Worm (Caenorhabditis elegans) whole organism, L3 larva: Measurements from ENCODE around the gene pmp-4.

ENCODE experiments used
- R02D3.7 ChIP-seq: fragments of 150-350 bp; optimal IDR thresholded peaks from 2 replicates; lab custom pipeline; 2014; ENCODE audit warnings: missing biosample characterization, missing genetic modification characterization
- ama-1 ChIP-seq: fragments of 150-350 bp; optimal IDR thresholded peaks from 2 replicates; lab custom pipeline; 2018
- ceh-16 ChIP-seq: sonication (generic microtip); optimal IDR thresholded peaks from 2 replicates; lab custom pipeline; 2017; ENCODE audit warnings: missing biosample characterization, missing genetic modification characterization
- ceh-28 ChIP-seq: fragments of 150-350 bp; optimal IDR thresholded peaks from 2 replicates; lab custom pipeline; 2014; ENCODE audit warnings: missing biosample characterization, missing genetic modification reagents, missing genetic modification characterization
- ceh-9 ChIP-seq: sonication (generic microtip); optimal IDR thresholded peaks from 2 replicates; lab custom pipeline; 2018; ENCODE audit warnings: missing biosample characterization, missing genetic modification characterization
- egl-5 ChIP-seq: fragments of 150-350 bp; optimal IDR thresholded peaks from 2 replicates; lab custom pipeline; 2017; ENCODE audit warnings: missing biosample characterization, missing genetic modification reagents, missing genetic modification characterization, inconsistent platforms
- elt-1 ChIP-seq: fragments of 150-350 bp; optimal IDR thresholded peaks from 2 replicates; lab custom pipeline; 2014; ENCODE audit warnings: missing biosample characterization, missing genetic modification characterization
- elt-2 ChIP-seq: sonication (generic microtip); optimal IDR thresholded peaks from 2 replicates; lab custom pipeline; 2016; ENCODE audit warnings: missing genetic modification reagents, mild to moderate bottlenecking, missing genetic modification characterization, missing compliant biosample characterization
- fkh-10 ChIP-seq: sonication (generic microtip); optimal IDR thresholded peaks from 2 replicates; lab custom pipeline; 2017; ENCODE audit warnings: missing biosample characterization, missing genetic modification reagents, missing genetic modification characterization
- fkh-2 ChIP-seq: fragments of 150-350 bp; optimal IDR thresholded peaks from 2 replicates; lab custom pipeline; 2014; ENCODE audit warnings: missing biosample characterization, missing genetic modification reagents, missing genetic modification characterization
- hmg-11 ChIP-seq: sonication (generic microtip); optimal IDR thresholded peaks from 2 replicates; lab custom pipeline; 2016; ENCODE audit warnings: missing genetic modification characterization, missing compliant biosample characterization
- jun-1 ChIP-seq: fragments of 150-350 bp; optimal IDR thresholded peaks from 2 replicates; lab custom pipeline; 2014; ENCODE audit warnings: missing biosample characterization, missing genetic modification reagents, missing genetic modification characterization
- lin-15B ChIP-seq: fragments of 150-350 bp; optimal IDR thresholded peaks from 2 replicates; lab custom pipeline; 2014; ENCODE audit warnings: missing biosample characterization, missing genetic modification characterization
- lin-39 ChIP-seq: fragments of 150-350 bp; optimal IDR thresholded peaks from 2 replicates; lab custom pipeline; 2018; ENCODE audit warnings: missing biosample characterization, missing genetic modification reagents, missing genetic modification characterization
- lsy-12 ChIP-seq: sonication (generic microtip); optimal IDR thresholded peaks from 2 replicates; lab custom pipeline; 2016; ENCODE audit warnings: mild to moderate bottlenecking, missing genetic modification characterization, missing compliant biosample characterization
- nfya-1 ChIP-seq: sonication (generic microtip); optimal IDR thresholded peaks from 2 replicates; lab custom pipeline; 2017; ENCODE audit warnings: missing genetic modification characterization, mild to moderate bottlenecking, missing compliant biosample characterization, antibody characterized with exemption, moderate library complexity; ENCODE audit not compliant: insufficient read depth
- nhr-12 ChIP-seq: fragments of 150-350 bp; optimal IDR thresholded peaks from 2 replicates; lab custom pipeline; 2014; ENCODE audit warnings: missing biosample characterization, missing genetic modification characterization
- nhr-23 ChIP-seq: fragments of 150-350 bp; optimal IDR thresholded peaks from 2 replicates; lab custom pipeline; 2014; ENCODE audit warnings: missing biosample characterization, missing genetic modification reagents, missing genetic modification characterization
- nhr-237 ChIP-seq: fragments of 150-350 bp; optimal IDR thresholded peaks from 2 replicates; lab custom pipeline; 2014; ENCODE audit warnings: missing biosample characterization, missing genetic modification characterization
- nhr-43 ChIP-seq: sonication (generic microtip); optimal IDR thresholded peaks from 2 replicates; lab custom pipeline; 2016; ENCODE audit warnings: mild to moderate bottlenecking, missing genetic modification characterization, missing compliant biosample characterization; ENCODE audit not compliant: poor library complexity, severe bottlenecking
- nhr-67 ChIP-seq: fragments of 150-350 bp; optimal IDR thresholded peaks from 2 replicates; lab custom pipeline; 2014; ENCODE audit warnings: missing biosample characterization, missing genetic modification characterization
- nhr-76 ChIP-seq: fragments of 150-350 bp; sonication (generic microtip); optimal IDR thresholded peaks from 5 replicates; lab custom pipeline; 2014; ENCODE audit warnings: missing biosample characterization, missing genetic modification characterization
- nhr-77 ChIP-seq: fragments of 150-350 bp; optimal IDR thresholded peaks from 2 replicates; lab custom pipeline; 2014; ENCODE audit warnings: missing biosample characterization, missing genetic modification characterization
- pha-4 ChIP-seq: fragments of 150-350 bp; optimal IDR thresholded peaks from 2 replicates; lab custom pipeline; 2014; ENCODE audit warnings: missing biosample characterization, missing genetic modification reagents, missing genetic modification characterization
- pqm-1 ChIP-seq: fragments of 150-350 bp; optimal IDR thresholded peaks from 2 replicates; lab custom pipeline; 2017; ENCODE audit warnings: missing biosample characterization, missing genetic modification characterization, inconsistent platforms
- sea-2 ChIP-seq: fragments of 150-350 bp; sonication (generic microtip); optimal IDR thresholded peaks from 4 replicates; lab custom pipeline; 2014; ENCODE audit warnings: missing biosample characterization, missing genetic modification reagents, missing genetic modification characterization
- skn-1 ChIP-seq: fragments of 150-350 bp; optimal IDR thresholded peaks from 2 replicates; lab custom pipeline; 2014; ENCODE audit warnings: missing biosample characterization, missing genetic modification characterization
- snpc-4 ChIP-seq: fragments of 150-350 bp; optimal IDR thresholded peaks from 2 replicates; lab custom pipeline; 2014; ENCODE audit warnings: missing biosample characterization, missing genetic modification characterization
- tbx-2 ChIP-seq: sonication (generic microtip); optimal IDR thresholded peaks from 2 replicates; lab custom pipeline; 2016; ENCODE audit warnings: mild to moderate bottlenecking, missing genetic modification characterization, missing compliant biosample characterization
- unc-39 ChIP-seq: sonication (generic microtip); optimal IDR thresholded peaks from 4 replicates; lab custom pipeline; 2017; ENCODE audit warnings: missing biosample characterization, missing genetic modification characterization
- unc-62 ChIP-seq: fragments of 150-350 bp; sonication (generic microtip); optimal IDR thresholded peaks from 4 replicates; lab custom pipeline; 2014; ENCODE audit warnings: missing biosample characterization, missing genetic modification reagents, missing genetic modification characterization
- zag-1 ChIP-seq: fragments of 150-350 bp; optimal IDR thresholded peaks from 2 replicates; lab custom pipeline; 2014; ENCODE audit warnings: missing biosample characterization, missing genetic modification characterization
- ztf-11 ChIP-seq: fragments of 150-350 bp; optimal IDR thresholded peaks from 2 replicates; lab custom pipeline; 2014; ENCODE audit warnings: missing biosample characterization, missing genetic modification characterization
- ztf-4 ChIP-seq: fragments of 150-350 bp; optimal IDR thresholded peaks from 2 replicates; lab custom pipeline; 2014; ENCODE audit warnings: missing biosample characterization, missing genetic modification characterization

The pmp-4 gene

DNA sequence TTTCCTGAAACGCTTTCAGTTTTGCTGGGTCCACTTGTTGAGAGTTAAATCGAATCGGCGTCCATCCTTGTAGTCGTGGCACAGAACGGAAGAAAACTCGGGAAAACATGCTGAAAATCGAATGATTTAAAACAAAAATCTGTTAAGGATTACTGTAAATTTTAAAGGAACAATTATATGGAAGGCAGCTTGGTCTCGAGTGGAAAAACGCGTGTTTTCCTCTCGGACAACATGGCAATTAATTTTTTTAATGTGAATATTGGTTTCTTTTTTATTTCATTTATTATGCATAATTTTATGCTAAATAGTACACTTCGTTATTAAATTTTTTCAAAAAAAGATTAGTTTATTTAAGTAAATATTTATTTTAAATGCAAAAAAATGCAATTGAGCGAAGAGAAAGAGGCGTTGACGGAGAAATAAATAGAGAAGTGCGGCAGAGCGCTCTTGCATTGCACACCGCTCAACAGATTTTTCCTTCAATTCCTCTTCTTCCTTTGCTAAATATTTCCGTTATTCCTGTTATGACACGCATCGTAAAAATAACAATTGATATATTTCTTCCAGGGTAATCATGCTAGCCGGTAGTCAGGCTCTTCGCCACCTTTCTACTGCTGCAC lies 25.3 kb downstream of the pmp-4 start, which contains the start of the genes C30H6.9 and dlat-2:
TSS of gene C30H6.9 (minus strand) at position 110 of the 620 bp plus-strand sequence.
TSS of gene dlat-2 (plus strand) at position 566 of the 620 bp plus-strand sequence.
- TF ChIP-seq nhr-12 (tag; lab: Kevin White, UChicago) (no peak), ceh-9 (no peak), nhr-77 (tag; lab: Kevin White, UChicago) (no peak), nfya-1 (peak; percentile 24), tbx-2 (tag; lab: Kevin White, UChicago) (no peak), ceh-16 (no peak), hmg-11 (tag; lab: Kevin White, UChicago) (peak; percentile 24), skn-1 (tag; lab: Kevin White, UChicago) (no peak), sea-2 (GFP tag; lab: Kevin White, UChicago) (no peak), elt-1 (tag; lab: Kevin White, UChicago) (no peak), elt-2 (tag; lab: Kevin White, UChicago) (peak; percentile 8), fkh-2 (no peak), unc-62 (GFP tag; lab: Kevin White, UChicago) (no peak), snpc-4 (tag; lab: Kevin White, UChicago) (peak; percentile 43), lin-15B (peak; percentile 71), R02D3.7 (tag; lab: Kevin White, UChicago) (no peak), pha-4 (tag; lab: Kevin White, UChicago) (peak; percentile 94)

DNA sequence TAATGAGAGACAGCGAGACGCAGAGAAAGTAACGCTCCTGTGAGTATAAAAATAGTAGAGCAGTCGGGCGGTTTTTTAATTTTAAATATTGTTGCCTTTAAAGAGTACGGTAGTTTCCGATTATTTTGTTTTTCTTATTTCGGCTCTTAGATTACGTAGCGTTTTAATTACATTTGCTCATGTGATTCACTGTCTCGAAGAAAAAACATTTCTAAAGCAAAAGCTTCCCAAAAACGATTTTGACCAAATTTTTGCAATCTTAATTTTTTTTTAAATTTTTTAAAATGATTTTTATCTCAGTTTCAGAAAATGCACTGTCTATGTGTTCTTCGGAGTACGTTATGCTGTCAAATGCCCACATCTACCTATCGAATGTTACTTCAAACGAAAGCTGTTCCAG lies 29.3 kb downstream of the pmp-4 start, which contains the start of gene haf-1:
TSS of gene haf-1 (plus strand) at position 301 of the 400 bp plus-strand sequence.
- TF ChIP-seq pqm-1 (tag; lab: Kevin White, UChicago) (peak; percentile 45), sea-2 (GFP tag; lab: Kevin White, UChicago) (no peak), nhr-77 (tag; lab: Kevin White, UChicago) (no peak), snpc-4 (tag; lab: Kevin White, UChicago) (no peak), unc-39 (tag; lab: Kevin White, UChicago) (no peak), fkh-10 (no peak), nhr-237 (tag; lab: Kevin White, UChicago) (no peak), pha-4 (tag; lab: Kevin White, UChicago) (peak; percentile 43), nhr-43 (tag; lab: Kevin White, UChicago) (no peak), elt-1 (tag; lab: Kevin White, UChicago) (no peak), ceh-9 (no peak)

DNA sequence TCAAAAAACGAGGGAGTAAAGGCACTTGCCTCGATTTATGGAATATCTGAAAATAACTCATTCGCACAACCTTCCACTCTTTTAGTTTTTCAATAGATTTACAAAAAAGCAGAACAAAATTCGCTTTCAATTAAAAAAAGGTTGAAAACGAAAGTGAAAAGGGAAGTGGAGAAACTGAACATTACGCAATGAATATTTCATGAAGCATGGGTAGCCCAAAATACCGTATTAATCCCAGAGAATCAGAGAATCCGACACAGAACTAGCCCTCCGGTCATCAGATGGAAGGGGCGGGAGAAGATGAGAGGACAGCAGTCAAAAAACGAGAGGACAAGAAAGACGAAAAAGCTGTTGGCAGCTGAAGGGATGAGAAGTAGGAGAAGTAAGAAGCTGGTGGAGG lies 34.0 kb downstream of the pmp-4 start, which contains the start of gene C30H6.5:
TSS of gene C30H6.5 (plus strand) at position 301 of the 400 bp plus-strand sequence.
- no peak for TF ChIP-seq nhr-23 (tag; lab: Kevin White, UChicago)
- TF ChIP-seq unc-39 (tag; lab: Kevin White, UChicago) = no peak
- TF ChIP-seq fkh-10 = no peak
- no peak for TF ChIP-seq hmg-11 (tag; lab: Kevin White, UChicago)
- TF ChIP-seq ceh-28 = no peak
- no peak for TF ChIP-seq nhr-76 (tag; lab: Kevin White, UChicago)
- TF ChIP-seq jun-1 (tag; lab: Kevin White, UChicago) = no peak
- TF ChIP-seq unc-62 (GFP tag; lab: Kevin White, UChicago) = no peak
- no peak for TF ChIP-seq ceh-16
- TF ChIP-seq pha-4 (tag; lab: Kevin White, UChicago) = no peak
- no peak for TF ChIP-seq ztf-11 (tag; lab: Kevin White, UChicago)

DNA sequence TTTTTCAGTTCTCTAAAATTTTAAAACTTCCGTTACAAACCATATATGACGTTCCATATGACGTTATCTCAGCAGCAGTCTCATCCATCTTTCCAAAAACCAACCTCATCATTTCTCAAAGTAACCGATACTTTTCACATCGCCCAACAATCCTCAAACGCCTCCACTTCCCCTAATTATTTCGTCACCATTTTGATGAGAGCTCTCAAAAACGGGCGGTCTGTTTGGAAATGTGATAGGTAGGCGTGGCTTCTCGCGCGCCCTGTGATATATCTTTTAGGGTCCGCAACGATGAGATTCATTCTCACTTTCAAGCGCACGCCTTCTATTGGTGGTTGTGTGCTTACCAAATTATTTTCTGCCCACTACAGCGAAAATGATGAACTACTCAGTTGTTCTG lies 37.1 kb downstream of the pmp-4 start, which contains the start of gene trh-1:
TSS of gene trh-1 (plus strand) at position 301 of the 400 bp plus-strand sequence.
- no peak for TF ChIP-seq egl-5 (tag; lab: Kevin White, UChicago)
- TF ChIP-seq nhr-12 (tag; lab: Kevin White, UChicago) = no peak
- TF ChIP-seq ceh-9 = no peak
- TF ChIP-seq ztf-11 (tag; lab: Kevin White, UChicago) = no peak
- no peak for TF ChIP-seq fkh-2
- TF ChIP-seq ama-1 (lab: Kevin White, UChicago) = no peak
- TF ChIP-seq R02D3.7 (tag; lab: Kevin White, UChicago) = no peak
- no peak for TF ChIP-seq zag-1 (tag; lab: Kevin White, UChicago)
- no peak for TF ChIP-seq lsy-12 (tag; lab: Kevin White, UChicago)
- TF ChIP-seq nhr-67 (tag; lab: Kevin White, UChicago) = no peak
- TF ChIP-seq lin-39 = no peak
- TF ChIP-seq pqm-1 (tag; lab: Kevin White, UChicago) = no peak
- TF ChIP-seq hmg-11 (tag; lab: Kevin White, UChicago) = no peak
- TF ChIP-seq ztf-4 (tag; lab: Kevin White, UChicago) = no peak
